Fruit fly (Drosophila melanogaster) whole organism, embryonic: ENCODE results near the gene Oseg1.

ENCODE experiments used
- CG15479 ChIP-seq: fragments of 200-800 bp; sonication (Bioruptor generic); optimal IDR thresholded peaks from 3 replicates; lab custom pipeline; 2019; ENCODE audit warnings: missing biosample characterization, mild to moderate bottlenecking, missing genetic modification characterization, moderate library complexity
- CG7745 ChIP-seq: fragments of 200-800 bp; sonication (Bioruptor generic); optimal IDR thresholded peaks from 2 replicates; lab custom pipeline; 2018; ENCODE audit warnings: missing biosample characterization, mild to moderate bottlenecking, missing genetic modification characterization, moderate library complexity
- H15 ChIP-seq: fragments of 200-800 bp; sonication (Bioruptor generic); IDR thresholded peaks from 3 replicates; pipeline ENCODE4 v1.3.6; 2022; ENCODE audit warnings: missing biosample characterization, missing genetic modification characterization
- knrl ChIP-seq: fragments of 200-800 bp; sonication (Bioruptor generic); IDR thresholded peaks from 3 replicates; pipeline ENCODE4 v1.3.6; 2022; ENCODE audit warnings: missing biosample characterization, missing genetic modification characterization; ENCODE audit not compliant: partially characterized antibody

DNA sequence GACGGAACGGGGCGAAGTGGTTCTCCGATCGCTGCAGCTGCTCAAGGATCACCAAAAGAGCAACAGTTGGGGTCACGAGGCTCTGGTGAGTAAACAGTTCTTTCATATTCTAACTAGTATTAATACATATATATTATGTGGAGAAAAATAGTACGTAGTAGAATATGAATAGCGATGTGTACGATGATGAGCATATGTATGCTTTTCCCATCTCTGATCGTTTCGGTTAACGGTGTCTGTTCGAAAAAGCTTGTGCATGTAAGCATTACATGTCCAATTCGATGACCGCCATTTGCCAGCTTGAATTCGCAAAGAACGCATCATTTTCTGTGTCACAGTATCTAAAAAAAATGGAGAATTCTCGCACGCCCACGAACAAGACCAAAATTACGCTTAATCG is at the start of gene Oseg1, which contains the start of gene mtrm:
- no peak for TF ChIP-seq knrl (GFP tag; lab: Robert Waterston, UW)
- TF ChIP-seq CG7745 (tag; lab: Kevin White, UChicago) = no peak
- no peak for TF ChIP-seq H15 (GFP tag; lab: Robert Waterston, UW)
- TF ChIP-seq CG15479 = no peak
